Worm (Caenorhabditis elegans) whole organism, L1 larva: ENCODE measurements around the gene pgp-5.

Source experiments
- elt-2 ChIP-seq: sonication (generic microtip); optimal IDR thresholded peaks from 2 replicates; lab custom pipeline; 2016; ENCODE audit warnings: missing genetic modification characterization, mild to moderate bottlenecking, inconsistent platforms, missing compliant biosample characterization, missing genetic modification reagents
- ets-5 ChIP-seq: fragments of 200-800 bp; sonication (Bioruptor generic); IDR thresholded peaks from 2 replicates; pipeline ENCODE4 v1.3.6; 2022; ENCODE audit warnings: missing genetic modification characterization, missing compliant biosample characterization

DNA sequence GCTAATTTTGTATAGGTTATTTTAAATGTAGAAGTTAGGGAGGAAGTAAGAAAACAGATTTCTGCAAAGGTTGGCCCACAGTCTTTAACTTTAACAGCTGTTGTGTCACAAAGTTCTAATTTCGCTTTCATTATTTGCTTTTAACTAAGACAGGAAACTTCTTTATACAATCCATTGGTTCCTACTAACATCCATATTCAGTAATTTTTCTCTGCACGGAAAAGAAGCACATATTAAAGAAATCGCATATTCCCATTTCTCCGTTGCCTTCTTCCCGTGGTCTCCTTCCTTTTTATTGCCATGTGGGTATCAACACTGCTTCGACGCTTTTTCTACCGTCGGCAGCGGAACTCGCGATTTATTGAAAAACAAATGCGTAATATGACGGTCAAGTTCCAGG lies 22.9 kb upstream of the pgp-5 start, which contains the start of gene T21E8.6:
- TF ChIP-seq ets-5 (GFP tag; lab: Robert Waterston, UW) (no peak), elt-2 (tag; lab: Kevin White, UChicago) (no peak)
